Worm (Caenorhabditis elegans) whole organism, early embryonic: ENCODE measurements around the gene M28.4.

Experiments
- B0310.2 ChIP-seq: sonication (generic microtip); optimal IDR thresholded peaks from 2 replicates; lab custom pipeline; 2016; ENCODE audit warnings: mild to moderate bottlenecking, missing genetic modification characterization, missing compliant biosample characterization
- F13C5.2 ChIP-seq: sonication (generic microtip); optimal IDR thresholded peaks from 2 replicates; lab custom pipeline; 2017; ENCODE audit warnings: mild to moderate bottlenecking, missing genetic modification characterization, inconsistent platforms, missing compliant biosample characterization
- aly-1 ChIP-seq: sonication (generic microtip); optimal IDR thresholded peaks from 2 replicates; lab custom pipeline; 2016; ENCODE audit warnings: missing genetic modification characterization, missing compliant biosample characterization
- ama-1 ChIP-seq: fragments of 150-350 bp; optimal IDR thresholded peaks from 2 replicates; lab custom pipeline; 2014
- ceh-13 ChIP-seq: fragments of 200-800 bp; sonication (Bioruptor generic); optimal IDR thresholded peaks from 2 replicates; lab custom pipeline; 2018; ENCODE audit warnings: mild to moderate bottlenecking, missing genetic modification characterization, missing compliant biosample characterization
- ceh-36 ChIP-seq: sonication (generic microtip); optimal IDR thresholded peaks from 2 replicates; lab custom pipeline; 2016; ENCODE audit warnings: missing genetic modification characterization, inconsistent platforms, missing compliant biosample characterization
- ets-7 ChIP-seq: sonication (generic microtip); optimal IDR thresholded peaks from 2 replicates; lab custom pipeline; 2016; ENCODE audit warnings: missing genotype, missing genetic modification characterization, missing compliant biosample characterization
- flt-1 ChIP-seq: fragments of 200-800 bp; sonication (Bioruptor generic); IDR thresholded peaks from 2 replicates; pipeline ENCODE4 v1.3.6; 2022; ENCODE audit warnings: missing genetic modification characterization, missing compliant biosample characterization
- hmbx-1 ChIP-seq: sonication (generic microtip); optimal IDR thresholded peaks from 2 replicates; lab custom pipeline; 2016; ENCODE audit warnings: mild to moderate bottlenecking, missing genetic modification characterization, missing compliant biosample characterization
- hmg-4 ChIP-seq: fragments of 200-800 bp; sonication (Bioruptor generic); optimal IDR thresholded peaks from 2 replicates; lab custom pipeline; 2018; ENCODE audit warnings: mild to moderate bottlenecking, missing genetic modification characterization, missing compliant biosample characterization
- hnd-1 ChIP-seq: sonication (generic microtip); optimal IDR thresholded peaks from 2 replicates; lab custom pipeline; 2016; ENCODE audit warnings: missing genetic modification characterization, missing compliant biosample characterization
- pes-1 ChIP-seq: fragments of 200-800 bp; sonication (Bioruptor generic); IDR thresholded peaks from 2 replicates; pipeline ENCODE4 v1.3.6; 2022; ENCODE audit warnings: missing genetic modification reagents, missing genetic modification characterization, missing compliant biosample characterization
- scrt-1 ChIP-seq: fragments of 200-800 bp; sonication (Bioruptor generic); IDR thresholded peaks from 2 replicates; pipeline ENCODE4 v1.3.6; 2022; ENCODE audit warnings: missing genetic modification characterization, missing compliant biosample characterization
- sea-1 ChIP-seq: fragments of 200-800 bp; sonication (Bioruptor generic); conservative IDR thresholded peaks from 2 replicates; pipeline ENCODE4 v1.3.6; 2022; ENCODE audit warnings: missing genetic modification characterization, missing compliant biosample characterization
- tbx-11 ChIP-seq: fragments of 200-800 bp; sonication (Bioruptor generic); IDR thresholded peaks from 2 replicates; pipeline ENCODE4 v1.3.6; 2022; ENCODE audit warnings: missing genetic modification characterization, missing compliant biosample characterization
- tbx-37 ChIP-seq: fragments of 200-800 bp; sonication (Bioruptor generic); conservative IDR thresholded peaks from 2 replicates; pipeline ENCODE4 v1.3.6; 2022; ENCODE audit warnings: missing genetic modification reagents, missing genetic modification characterization, missing compliant biosample characterization
- tra-4 ChIP-seq: sonication (generic microtip); optimal IDR thresholded peaks from 2 replicates; lab custom pipeline; 2017; ENCODE audit warnings: missing genetic modification characterization, missing compliant biosample characterization

M28.4 gene

ce11 chrII:10643403-10643802 is at the start of gene M28.4:
TSS of gene M28.4 (plus strand) at chrII:10643703.
- no peak for TF ChIP-seq F13C5.2 (tag; lab: Kevin White, UChicago)
- TF ChIP-seq hnd-1 = no peak
- TF ChIP-seq flt-1 (GFP tag; lab: Robert Waterston, UW) = no peak
- no peak for TF ChIP-seq aly-1 (tag; lab: Kevin White, UChicago)
- no peak for TF ChIP-seq ama-1 (lab: Kevin White, UChicago)
- TF ChIP-seq tbx-37 (GFP tag; lab: Robert Waterston, UW) = no peak
- TF ChIP-seq ceh-36 (tag; lab: Kevin White, UChicago) = no peak
- no peak for TF ChIP-seq ceh-13 (GFP tag; lab: Kevin White, UChicago)
- TF ChIP-seq hmbx-1 (tag; lab: Kevin White, UChicago) = no peak
- TF ChIP-seq tra-4 = no peak
- TF ChIP-seq sea-1 (GFP tag; lab: Robert Waterston, UW) = no peak
- no peak for TF ChIP-seq hmg-4 (GFP tag; lab: Kevin White, UChicago)
- no peak for TF ChIP-seq tbx-11 (GFP tag; lab: Robert Waterston, UW)
- TF ChIP-seq scrt-1 (GFP tag; lab: Robert Waterston, UW) = no peak
- no peak for TF ChIP-seq pes-1 (GFP tag; lab: Robert Waterston, UW)

ce11 chrII:10594312-10594711 is 49.2 kb upstream of the M28.4 start:
- TF ChIP-seq hmg-4 (GFP tag; lab: Kevin White, UChicago) (no peak), scrt-1 (GFP tag; lab: Robert Waterston, UW) (no peak), tra-4 (no peak), F13C5.2 (tag; lab: Kevin White, UChicago) (no peak), tbx-11 (GFP tag; lab: Robert Waterston, UW) (no peak), flt-1 (GFP tag; lab: Robert Waterston, UW) (no peak), tbx-37 (GFP tag; lab: Robert Waterston, UW) (no peak)

ce11 chrII:10594758-10595157 is 48.7 kb upstream of the M28.4 start, which contains the start of gene C14A4.6:
TSS of gene C14A4.6 (minus strand) at chrII:10594776.
- TF ChIP-seq scrt-1 (GFP tag; lab: Robert Waterston, UW) (no peak), B0310.2 (tag; lab: Kevin White, UChicago) (no peak), tbx-11 (GFP tag; lab: Robert Waterston, UW) (no peak), pes-1 (GFP tag; lab: Robert Waterston, UW) (no peak), ceh-36 (tag; lab: Kevin White, UChicago) (no peak)

ce11 chrII:10596462-10596861 is 47.0 kb upstream of the M28.4 start, which contains the start of gene C14A4.7:
TSS of gene C14A4.7 (minus strand) at chrII:10596562.
- no peak for TF ChIP-seq sea-1 (GFP tag; lab: Robert Waterston, UW)
- TF ChIP-seq hnd-1 = no peak
- no peak for TF ChIP-seq ceh-36 (tag; lab: Kevin White, UChicago)
- TF ChIP-seq scrt-1 (GFP tag; lab: Robert Waterston, UW) = no peak
- TF ChIP-seq tbx-11 (GFP tag; lab: Robert Waterston, UW) = no peak
- TF ChIP-seq ama-1 (lab: Kevin White, UChicago) = no peak
- no peak for TF ChIP-seq hmbx-1 (tag; lab: Kevin White, UChicago)
- TF ChIP-seq aly-1 (tag; lab: Kevin White, UChicago) = no peak
- no peak for TF ChIP-seq tra-4
- TF ChIP-seq pes-1 (GFP tag; lab: Robert Waterston, UW) = no peak
- TF ChIP-seq B0310.2 (tag; lab: Kevin White, UChicago) = no peak
- no peak for TF ChIP-seq F13C5.2 (tag; lab: Kevin White, UChicago)

- TF ChIP-seq tra-4 (no peak), scrt-1 (GFP tag; lab: Robert Waterston, UW) (no peak), ceh-36 (tag; lab: Kevin White, UChicago) (no peak), ets-7 (tag; lab: Kevin White, UChicago) (no peak), flt-1 (GFP tag; lab: Robert Waterston, UW) (no peak), ama-1 (lab: Kevin White, UChicago) (no peak), hnd-1 (no peak), tbx-11 (GFP tag; lab: Robert Waterston, UW) (no peak), ceh-13 (GFP tag; lab: Kevin White, UChicago) (no peak), hmg-4 (GFP tag; lab: Kevin White, UChicago) (no peak), hmbx-1 (tag; lab: Kevin White, UChicago) (no peak), aly-1 (tag; lab: Kevin White, UChicago) (no peak), tbx-37 (GFP tag; lab: Robert Waterston, UW) (no peak), sea-1 (GFP tag; lab: Robert Waterston, UW) (no peak), pes-1 (GFP tag; lab: Robert Waterston, UW) (no peak), F13C5.2 (tag; lab: Kevin White, UChicago) (no peak), B0310.2 (tag; lab: Kevin White, UChicago) (no peak)
Measured at ce11 chrII:10598039-10598438, 45.5 kb upstream of the M28.4 start, which contains the start of gene C14A4.8. TSS of gene C14A4.8 (minus strand) at chrII:10598139.

- TF ChIP-seq tbx-11 (GFP tag; lab: Robert Waterston, UW) = no peak
- TF ChIP-seq hmbx-1 (tag; lab: Kevin White, UChicago) = no peak
- no peak for TF ChIP-seq pes-1 (GFP tag; lab: Robert Waterston, UW)
- TF ChIP-seq F13C5.2 (tag; lab: Kevin White, UChicago) = no peak
- TF ChIP-seq scrt-1 (GFP tag; lab: Robert Waterston, UW) = no peak
Measured at ce11 chrII:10598970-10599369, 44.5 kb upstream of the M28.4 start, which contains the start of gene C14A4.9. TSS of gene C14A4.9 (plus strand) at chrII:10599337.

- TF ChIP-seq sea-1 (GFP tag; lab: Robert Waterston, UW) (no peak), pes-1 (GFP tag; lab: Robert Waterston, UW) (no peak), tbx-37 (GFP tag; lab: Robert Waterston, UW) (no peak), ets-7 (tag; lab: Kevin White, UChicago) (no peak), tbx-11 (GFP tag; lab: Robert Waterston, UW) (no peak), scrt-1 (GFP tag; lab: Robert Waterston, UW) (no peak), ceh-36 (tag; lab: Kevin White, UChicago) (no peak), B0310.2 (tag; lab: Kevin White, UChicago) (no peak), F13C5.2 (tag; lab: Kevin White, UChicago) (no peak), hmg-4 (GFP tag; lab: Kevin White, UChicago) (no peak), flt-1 (GFP tag; lab: Robert Waterston, UW) (no peak)
Measured at ce11 chrII:10602184-10602583, 41.3 kb upstream of the M28.4 start, which contains the start of gene srv-2. TSS of gene srv-2 (minus strand) at chrII:10602284.
